Fruit fly (Drosophila melanogaster) whole organism, prepupa: Measurements from ENCODE around the gene shf.
A peak's percentile ranks its signal among the peaks of the same experiment; 100 is the strongest.

Experiments
- CG10669 ChIP-seq: fragments of 200-800 bp; sonication (Bioruptor generic); optimal IDR thresholded peaks from 3 replicates; lab custom pipeline; 2018; ENCODE audit warnings: missing biosample characterization, mild to moderate bottlenecking, missing genetic modification characterization, moderate library complexity
- CG11294 ChIP-seq: fragments of 200-800 bp; sonication (Bioruptor generic); IDR thresholded peaks from 2 replicates; pipeline ENCODE4 v1.3.6; 2022; ENCODE audit warnings: missing biosample characterization, missing genetic modification characterization
- CG15336 ChIP-seq: fragments of 200-800 bp; sonication (Bioruptor generic); IDR thresholded peaks from 2 replicates; pipeline ENCODE4 v1.3.6; 2022; ENCODE audit warnings: missing biosample characterization, missing genetic modification characterization
- CG32006 ChIP-seq: fragments of 200-800 bp; sonication (Bioruptor generic); optimal IDR thresholded peaks from 3 replicates; lab custom pipeline; 2017; ENCODE audit warnings: missing biosample characterization, mild to moderate bottlenecking, missing genetic modification characterization
- CG3919 ChIP-seq: fragments of 200-800 bp; sonication (Bioruptor generic); optimal IDR thresholded peaks from 3 replicates; lab custom pipeline; 2016; ENCODE audit warnings: missing biosample characterization, missing genetic modification characterization
- CG4318 ChIP-seq: fragments of 200-800 bp; sonication (Bioruptor generic); optimal IDR thresholded peaks from 3 replicates; lab custom pipeline; 2017; ENCODE audit warnings: missing biosample characterization, mild to moderate bottlenecking, missing genetic modification characterization
- CG6163 ChIP-seq: fragments of 200-800 bp; sonication (Bioruptor generic); IDR thresholded peaks from 3 replicates; pipeline ENCODE4 v1.3.6; 2022; ENCODE audit warnings: missing biosample characterization, missing genetic modification characterization
- CG6854 ChIP-seq: fragments of 200-800 bp; sonication (Bioruptor generic); optimal IDR thresholded peaks from 2 replicates; lab custom pipeline; 2017; ENCODE audit warnings: missing biosample characterization, mild to moderate bottlenecking, missing genetic modification characterization
- Eip78C ChIP-seq: fragments of 200-800 bp; sonication (Bioruptor generic); peaks from one replicate; lab custom pipeline; 2016; ENCODE audit warnings: missing biosample characterization, missing genetic modification characterization
- Ets96B ChIP-seq: fragments of 200-800 bp; optimal IDR thresholded peaks from 2 replicates; lab custom pipeline; 2019; ENCODE audit warnings: missing biosample characterization, mild to moderate bottlenecking, missing genetic modification characterization, moderate library complexity
- Gug ChIP-seq: fragments of 200-800 bp; sonication (Bioruptor generic); IDR thresholded peaks from 2 replicates; pipeline ENCODE4 v1.3.6; 2022; ENCODE audit warnings: missing biosample characterization, missing genetic modification characterization
- Lpt ChIP-seq: fragments of 200-800 bp; sonication (Bioruptor generic); optimal IDR thresholded peaks from 3 replicates; lab custom pipeline; 2016; ENCODE audit warnings: missing biosample characterization, missing genetic modification characterization
- Smox ChIP-seq: fragments of 200-800 bp; sonication (Bioruptor generic); optimal IDR thresholded peaks from 3 replicates; lab custom pipeline; 2016; ENCODE audit warnings: missing biosample characterization, missing genetic modification characterization
- dac ChIP-seq: fragments of 200-800 bp; sonication (Bioruptor generic); optimal IDR thresholded peaks from 2 replicates; lab custom pipeline; 2017; ENCODE audit warnings: missing biosample characterization, mild to moderate bottlenecking, missing genetic modification characterization
- eg ChIP-seq: fragments of 200-800 bp; sonication (Bioruptor generic); IDR thresholded peaks from 3 replicates; pipeline ENCODE4 v1.3.6; 2022; ENCODE audit warnings: missing biosample characterization, missing genetic modification characterization
- net ChIP-seq: fragments of 200-800 bp; sonication (Bioruptor generic); optimal IDR thresholded peaks from 3 replicates; lab custom pipeline; 2016; ENCODE audit warnings: missing biosample characterization, missing genetic modification characterization
- salr ChIP-seq, 2 experiments: fragments of 200-800 bp; sonication (Bioruptor generic); optimal IDR thresholded peaks; 3 replicates each; lab custom pipeline; 2016 to 2018; ENCODE audit warnings: missing biosample characterization in 2 of 2, missing genetic modification characterization in 2 of 2, mild to moderate bottlenecking in 1 of 2
- svp ChIP-seq: fragments of 200-800 bp; sonication (Bioruptor generic); peaks from one replicate; lab custom pipeline; 2016; ENCODE audit warnings: missing biosample characterization, missing genetic modification characterization
- vri ChIP-seq: fragments of 200-800 bp; sonication (Bioruptor generic); optimal IDR thresholded peaks from 3 replicates; lab custom pipeline; 2016; ENCODE audit warnings: missing biosample characterization, mild to moderate bottlenecking, missing genetic modification characterization

The shf gene

DNA sequence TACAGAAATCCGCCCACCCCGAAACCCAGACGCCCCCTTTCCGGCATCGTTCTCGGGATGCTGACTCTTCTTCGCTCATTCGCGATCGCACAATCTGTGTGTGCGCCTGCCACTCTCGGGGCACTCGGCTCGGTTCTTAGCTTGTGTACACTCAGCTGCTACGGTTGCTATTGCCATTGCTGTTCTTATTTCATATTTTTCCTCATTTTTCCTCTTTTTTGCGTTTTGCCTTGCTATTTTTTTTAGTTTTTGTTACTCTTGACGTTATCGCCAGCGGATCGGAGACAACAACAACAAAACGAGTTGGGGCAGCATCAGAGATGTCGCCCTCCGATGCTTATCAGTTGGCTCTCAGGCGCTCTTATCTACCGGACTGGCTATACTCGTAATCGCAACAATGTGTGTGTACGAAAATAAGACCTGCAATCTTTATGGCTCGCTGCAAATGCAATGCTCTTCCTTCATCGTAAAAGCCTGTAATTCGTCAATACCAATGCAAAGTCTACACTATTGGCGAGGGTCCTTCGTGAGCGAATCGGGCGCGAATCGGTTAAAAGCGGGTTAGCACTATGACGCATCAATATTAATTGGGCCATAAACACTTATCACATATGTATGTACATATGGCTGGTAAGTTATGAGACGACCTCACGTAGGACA is 48.7 kb downstream of the shf start (continued):
- TF ChIP-seq salr (GFP tag; optimal IDR thresholded peaks at IDR 0.05; lab: Kevin White, UChicago) (peak in 1 of 2 experiments; percentile 35), CG6163 (GFP tag; lab: Robert Waterston, UW) (peak; percentile 86), Gug (peak; percentile 44; the same call in 1 of the 2 replicates), net (peak; percentile 62), Ets96B (tag; lab: Kevin White, UChicago) (peak; percentile 44), Lpt (GFP tag; lab: Kevin White, UChicago) (peak; percentile 43), CG3919 (GFP tag; lab: Kevin White, UChicago) (peak; percentile 29), eg (peak; percentile 87), vri (GFP tag; lab: Kevin White, UChicago) (peak; percentile 29), dac (GFP tag; lab: Kevin White, UChicago) (no peak)

DNA sequence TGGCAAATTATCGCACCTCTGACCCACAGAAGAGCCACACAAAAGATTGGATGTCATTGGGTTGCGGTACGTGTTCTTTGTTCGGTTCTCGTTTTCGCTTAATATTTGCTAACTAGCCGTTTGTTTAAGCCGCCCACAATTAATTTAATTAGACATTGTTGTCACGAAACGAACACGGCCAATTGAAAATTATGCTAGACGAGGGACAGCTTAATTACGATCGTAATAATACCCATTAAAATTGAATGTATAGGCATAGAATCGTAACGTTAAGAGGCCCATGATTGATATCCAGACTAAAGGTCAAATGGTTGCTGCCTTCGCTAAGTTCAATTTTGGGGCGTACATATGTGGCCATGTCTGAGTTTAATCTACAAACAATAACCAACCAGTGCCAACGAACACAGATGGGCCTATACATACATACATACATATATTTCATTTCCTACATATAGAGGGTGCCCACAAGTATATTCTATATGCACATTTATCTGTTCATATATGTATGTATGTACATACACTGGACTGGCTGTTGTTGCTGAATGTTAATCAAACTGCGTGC is 50.8 kb downstream of the shf start:
- TF ChIP-seq Smox (GFP tag; lab: Kevin White, UChicago) = no peak
- peak; percentile 64 for TF ChIP-seq Eip78C
- TF ChIP-seq svp (GFP tag; lab: Kevin White, UChicago) = peak; percentile 94
- TF ChIP-seq, all 60 proteins: peak for 2

DNA sequence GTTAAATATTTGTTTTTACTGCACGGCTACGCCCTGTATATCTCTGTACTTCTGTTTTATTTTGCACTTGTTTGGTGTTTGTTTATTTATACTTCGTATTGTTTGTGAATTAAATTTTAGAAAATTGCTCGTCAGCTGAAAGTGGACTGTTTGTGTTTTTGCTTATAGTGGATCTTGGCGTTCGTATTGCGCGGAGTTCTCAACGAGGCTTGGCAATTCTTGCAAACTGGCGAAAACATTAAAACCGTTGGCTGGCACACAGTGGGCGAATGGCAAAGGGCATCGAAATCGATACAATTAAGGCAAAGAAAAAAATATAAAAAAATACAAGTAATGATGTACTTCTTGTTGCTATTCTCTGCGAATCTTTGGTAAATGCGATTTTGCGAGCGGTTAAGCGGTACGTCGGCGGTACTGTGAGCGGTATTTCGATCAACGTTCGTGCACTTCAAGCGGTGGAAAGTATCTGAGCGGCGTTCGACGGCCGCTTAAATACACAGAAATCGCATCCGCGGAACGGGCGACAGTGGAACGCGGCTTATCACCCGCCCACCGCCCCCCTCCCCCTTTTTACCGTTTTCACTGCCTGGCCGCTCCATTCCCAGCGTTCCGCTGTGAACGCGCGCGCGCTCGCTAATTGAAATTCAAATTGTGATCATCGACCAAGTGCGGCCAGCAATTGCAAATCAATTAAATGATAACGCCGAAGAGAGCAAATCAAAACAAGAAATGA is 52.5 kb downstream of the shf start:
- TF ChIP-seq CG4318 (GFP tag; lab: Kevin White, UChicago) = no peak

DNA sequence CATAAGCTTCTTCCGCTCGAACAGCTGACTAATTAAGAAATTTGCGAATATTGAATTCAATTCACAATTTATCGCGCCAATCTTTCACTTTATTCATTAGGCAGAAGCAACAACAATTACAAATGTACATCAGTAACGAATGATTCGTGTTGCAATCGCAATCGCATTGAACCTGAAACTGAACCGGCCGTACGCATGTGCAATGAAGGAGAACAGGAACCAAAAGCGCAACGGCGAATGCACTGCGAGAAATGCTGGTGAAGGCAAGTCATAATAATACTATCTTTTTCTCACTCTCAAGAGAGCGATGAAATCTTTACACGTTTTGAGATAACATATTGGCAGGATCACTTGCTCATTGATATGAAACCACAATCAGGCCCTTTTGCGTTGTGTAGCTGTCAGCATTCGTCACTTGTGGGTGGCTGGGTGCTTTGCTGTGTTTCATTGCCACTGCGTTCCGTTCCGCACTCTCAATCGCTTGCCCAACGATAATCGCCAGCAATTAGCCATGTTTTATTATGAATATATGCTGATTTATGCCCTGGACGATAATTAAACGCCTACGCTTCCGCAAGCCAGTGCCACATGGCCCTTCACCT is 54.5 kb downstream of the shf start:
- TF ChIP-seq CG10669 (GFP tag; lab: Kevin White, UChicago) = peak; percentile 7
- TF ChIP-seq Eip78C = peak; percentile 59
- peak; percentile 35 for TF ChIP-seq CG32006 (GFP tag; lab: Kevin White, UChicago)
- TF ChIP-seq CG6854 (GFP tag; lab: Kevin White, UChicago) = no peak
- TF ChIP-seq CG4318 (GFP tag; lab: Kevin White, UChicago) = no peak
- peak; percentile 39; the same call in 2 of the 3 replicates for TF ChIP-seq CG6163 (GFP tag; lab: Robert Waterston, UW)
- TF ChIP-seq CG3919 (GFP tag; lab: Kevin White, UChicago) = peak; percentile 29
- TF ChIP-seq CG11294 (GFP tag; lab: Robert Waterston, UW) = no peak
- TF ChIP-seq svp (GFP tag; lab: Kevin White, UChicago) = peak; percentile 92

DNA sequence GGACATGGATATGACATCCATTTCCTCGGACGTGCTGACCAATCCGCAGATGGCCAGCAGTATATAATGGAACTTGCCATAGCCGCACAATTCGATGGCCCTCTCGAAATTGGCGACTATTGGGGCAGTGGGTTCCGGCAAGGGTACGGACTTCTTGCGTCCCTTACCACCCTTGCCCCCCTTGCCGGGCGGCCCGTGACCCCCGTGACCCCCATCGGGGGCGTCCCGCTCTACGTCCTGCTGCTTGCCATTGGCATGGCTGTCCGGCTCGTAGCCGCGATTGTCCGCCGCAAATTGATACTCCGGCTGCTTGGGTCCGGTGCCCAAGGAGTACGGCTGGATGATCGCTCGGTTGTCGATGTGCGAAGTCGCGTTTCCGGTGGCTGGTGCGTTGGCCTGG is 55.8 kb downstream of the shf start:
- TF ChIP-seq svp (GFP tag; lab: Kevin White, UChicago) = peak; percentile 68
- no peak for TF ChIP-seq CG15336
